Fruit fly (Drosophila melanogaster): Measurements from ENCODE around the gene p38b.

DNA sequence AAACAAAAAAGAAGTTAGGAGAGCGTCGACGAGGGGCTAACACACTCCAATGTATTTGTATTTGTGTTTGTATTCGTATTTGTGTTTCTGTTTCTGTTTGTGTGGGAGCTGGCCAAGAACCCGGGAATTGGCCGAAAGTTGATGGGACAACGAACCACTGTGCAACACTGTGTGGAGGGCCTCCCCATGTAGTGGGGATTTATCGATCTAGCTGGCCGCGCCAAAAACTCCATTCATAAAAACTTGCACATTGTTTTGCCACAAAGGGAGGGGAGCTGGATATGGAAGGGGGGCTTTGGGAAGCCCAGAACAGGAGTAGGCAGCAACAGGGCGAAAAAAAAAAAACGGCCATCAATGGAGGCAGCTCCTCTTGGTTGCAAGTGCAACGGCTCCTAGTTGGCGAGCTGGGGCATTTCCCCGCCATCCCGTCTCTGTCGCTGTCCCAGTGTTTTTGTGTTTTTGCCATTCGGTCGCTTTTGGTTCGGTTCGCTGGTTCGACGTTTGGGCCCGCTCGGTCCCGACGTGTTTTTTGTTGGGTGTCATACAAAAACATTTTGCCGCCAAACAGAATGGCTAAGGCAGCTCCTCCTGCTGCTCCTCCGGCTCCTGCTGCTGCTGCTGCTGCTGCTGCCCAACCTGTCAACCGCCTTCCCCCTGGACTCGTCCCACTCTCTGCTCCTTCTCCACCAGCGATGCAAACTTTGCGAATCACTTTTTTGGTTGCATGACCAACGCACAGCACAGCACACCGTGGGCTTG is 3.4 kb upstream of the p38b start:
- TF ChIP-seq CG8301 (tag; optimal IDR thresholded peaks at IDR 0.05) (no peak), CG12605 (GFP tag; IDR thresholded peaks at IDR 0.05) (no peak), CG13204 (GFP tag; optimal IDR thresholded peaks at IDR 0.05) (peak; percentile 66), Snoo (tag; optimal IDR thresholded peaks at IDR 0.05) (no peak), EcR (GFP tag; optimal IDR thresholded peaks at IDR 0.05) (peak; percentile 85), CG8159 (tag; optimal IDR thresholded peaks at IDR 0.05) (no peak)

Measured in whole organism, pupa.